Fruit fly (Drosophila melanogaster): Measurements from ENCODE around the gene His3.3B.
A peak's percentile ranks its signal among the peaks of the same experiment; 100 is the strongest.

DNA sequence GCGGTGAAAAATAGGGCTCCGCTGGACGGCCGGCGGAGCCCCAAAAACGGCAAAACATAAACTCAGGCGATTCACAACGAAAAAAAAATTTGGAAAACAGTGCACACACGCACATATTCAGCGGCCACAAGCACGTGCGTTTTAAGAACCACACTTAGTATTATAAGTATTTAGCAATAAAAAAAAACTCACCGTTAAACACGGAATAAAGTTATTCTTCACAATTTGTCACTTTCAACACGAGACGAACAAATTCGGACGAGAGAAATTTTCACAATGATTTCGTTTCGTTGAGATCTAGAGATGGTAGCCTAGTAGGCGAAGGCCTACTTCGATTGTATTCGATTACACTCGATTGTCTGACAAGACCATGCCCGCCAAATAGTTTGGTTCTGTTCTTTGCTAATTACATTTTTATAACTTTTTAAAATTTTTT is at the start of gene His3.3B:
- TF ChIP-seq CG7368 (GFP tag; optimal IDR thresholded peaks at IDR 0.05) (no peak), Sox102F (GFP tag; optimal IDR thresholded peaks at IDR 0.05) (peak; percentile 32), Hr39 (GFP tag; optimal IDR thresholded peaks at IDR 0.05) (no peak), Gug (GFP tag; IDR thresholded peaks at IDR 0.05) (no peak), Hr38 (GFP tag; optimal IDR thresholded peaks at IDR 0.05) (no peak), Eip78C (GFP tag) (peak; percentile 64), Ets21C (GFP tag; optimal IDR thresholded peaks at IDR 0.05) (no peak), vri (GFP tag; optimal IDR thresholded peaks at IDR 0.05) (peak; percentile 33), OdsH (GFP tag; optimal IDR thresholded peaks at IDR 0.05) (no peak)
